Fruit fly (Drosophila melanogaster): ENCODE measurements around the gene Gr61a.

Gene Gr61a

dm6 chr3L:807456-807855, 33.8 kb upstream of the Gr61a start:
- TF ChIP-seq pan (optimal IDR thresholded peaks at IDR 0.05) (no peak), usp (GFP tag; optimal IDR thresholded peaks at IDR 0.05) (no peak), psq (optimal IDR thresholded peaks at IDR 0.05) (no peak), EcR (GFP tag; optimal IDR thresholded peaks at IDR 0.05) (no peak), Dll (optimal IDR thresholded peaks at IDR 0.05) (no peak), CG8478 (optimal IDR thresholded peaks at IDR 0.05) (no peak)

dm6 chr3L:808725-809537, 32.3 kb upstream of the Gr61a start:
- no peak for TF ChIP-seq EcR (GFP tag; optimal IDR thresholded peaks at IDR 0.05)
- TF ChIP-seq pan (optimal IDR thresholded peaks at IDR 0.05): no peak
- TF ChIP-seq CG8478 (optimal IDR thresholded peaks at IDR 0.05): no peak
- no peak for TF ChIP-seq Dll (optimal IDR thresholded peaks at IDR 0.05)
- no peak for TF ChIP-seq psq (optimal IDR thresholded peaks at IDR 0.05)
- no peak for TF ChIP-seq usp (GFP tag; optimal IDR thresholded peaks at IDR 0.05)

- TF ChIP-seq Dll (optimal IDR thresholded peaks at IDR 0.05) (no peak), EcR (GFP tag; optimal IDR thresholded peaks at IDR 0.05) (no peak), CG8478 (optimal IDR thresholded peaks at IDR 0.05) (no peak), usp (GFP tag; optimal IDR thresholded peaks at IDR 0.05) (no peak), pan (optimal IDR thresholded peaks at IDR 0.05) (no peak), psq (optimal IDR thresholded peaks at IDR 0.05) (no peak)
These were observed 31.8 kb upstream of the Gr61a start for dm6 chr3L:809538-809805.

- no peak for TF ChIP-seq CG8478 (optimal IDR thresholded peaks at IDR 0.05)
- no peak for TF ChIP-seq pan (optimal IDR thresholded peaks at IDR 0.05)
- TF ChIP-seq Dll (optimal IDR thresholded peaks at IDR 0.05): no peak
- no peak for TF ChIP-seq usp (GFP tag; optimal IDR thresholded peaks at IDR 0.05)
- TF ChIP-seq psq (optimal IDR thresholded peaks at IDR 0.05): no peak
- TF ChIP-seq EcR (GFP tag; optimal IDR thresholded peaks at IDR 0.05): no peak
These were observed 31.1 kb upstream of the Gr61a start for dm6 chr3L:810038-810644.

- TF ChIP-seq EcR (GFP tag; optimal IDR thresholded peaks at IDR 0.05): no peak
- no peak for TF ChIP-seq Dll (optimal IDR thresholded peaks at IDR 0.05)
- TF ChIP-seq usp (GFP tag; optimal IDR thresholded peaks at IDR 0.05): no peak
These were observed 29.4 kb upstream of the Gr61a start for dm6 chr3L:811816-812215.

- TF ChIP-seq EcR (GFP tag; optimal IDR thresholded peaks at IDR 0.05) (no peak), psq (optimal IDR thresholded peaks at IDR 0.05) (no peak), usp (GFP tag; optimal IDR thresholded peaks at IDR 0.05) (no peak), Dll (optimal IDR thresholded peaks at IDR 0.05) (no peak), pan (optimal IDR thresholded peaks at IDR 0.05) (no peak), CG8478 (optimal IDR thresholded peaks at IDR 0.05) (no peak)
These were observed 27.9 kb upstream of the Gr61a start for dm6 chr3L:813229-813837.

dm6 chr3L:813911-814310, 27.3 kb upstream of the Gr61a start:
- no peak for TF ChIP-seq EcR (GFP tag; optimal IDR thresholded peaks at IDR 0.05)
- no peak for TF ChIP-seq Dll (optimal IDR thresholded peaks at IDR 0.05)
- TF ChIP-seq CG8478 (optimal IDR thresholded peaks at IDR 0.05): no peak
- no peak for TF ChIP-seq pan (optimal IDR thresholded peaks at IDR 0.05)
- no peak for TF ChIP-seq psq (optimal IDR thresholded peaks at IDR 0.05)
- no peak for TF ChIP-seq usp (GFP tag; optimal IDR thresholded peaks at IDR 0.05)

dm6 chr3L:815234-816200, 25.7 kb upstream of the Gr61a start:
- no peak for TF ChIP-seq psq (optimal IDR thresholded peaks at IDR 0.05)
- TF ChIP-seq Dll (optimal IDR thresholded peaks at IDR 0.05): no peak
- TF ChIP-seq pan (optimal IDR thresholded peaks at IDR 0.05): no peak
- TF ChIP-seq EcR (GFP tag; optimal IDR thresholded peaks at IDR 0.05): no peak
- TF ChIP-seq usp (GFP tag; optimal IDR thresholded peaks at IDR 0.05): no peak
- TF ChIP-seq CG8478 (optimal IDR thresholded peaks at IDR 0.05): no peak

- TF ChIP-seq EcR (GFP tag; optimal IDR thresholded peaks at IDR 0.05) (no peak), psq (optimal IDR thresholded peaks at IDR 0.05) (no peak), pan (optimal IDR thresholded peaks at IDR 0.05) (no peak), Dll (optimal IDR thresholded peaks at IDR 0.05) (no peak), usp (GFP tag; optimal IDR thresholded peaks at IDR 0.05) (no peak), CG8478 (optimal IDR thresholded peaks at IDR 0.05) (no peak)
These were observed 23.5 kb upstream of the Gr61a start for dm6 chr3L:817708-818107.

- TF ChIP-seq usp (GFP tag; optimal IDR thresholded peaks at IDR 0.05) (no peak), Dll (optimal IDR thresholded peaks at IDR 0.05) (no peak), CG8478 (optimal IDR thresholded peaks at IDR 0.05) (no peak), pan (optimal IDR thresholded peaks at IDR 0.05) (no peak), psq (optimal IDR thresholded peaks at IDR 0.05) (no peak), EcR (GFP tag; optimal IDR thresholded peaks at IDR 0.05) (no peak)
These were observed 22.7 kb upstream of the Gr61a start for dm6 chr3L:818438-819138.

dm6 chr3L:819297-819886, 21.9 kb upstream of the Gr61a start:
- TF ChIP-seq psq (optimal IDR thresholded peaks at IDR 0.05) (no peak), usp (GFP tag; optimal IDR thresholded peaks at IDR 0.05) (no peak), EcR (GFP tag; optimal IDR thresholded peaks at IDR 0.05) (no peak), pan (optimal IDR thresholded peaks at IDR 0.05) (no peak), Dll (optimal IDR thresholded peaks at IDR 0.05) (no peak), CG8478 (optimal IDR thresholded peaks at IDR 0.05) (no peak)

Data from whole organism.